Worm (Caenorhabditis elegans) whole organism, midembryonic: ENCODE results near the gene lgc-29.

Experiments
- T22C8.4 ChIP-seq: fragments of 200-800 bp; sonication (Bioruptor generic); IDR thresholded peaks from 2 replicates; pipeline ENCODE4 v1.3.6; 2022; ENCODE audit warnings: missing genetic modification characterization, missing compliant biosample characterization
- cog-1 ChIP-seq: sonication (generic microtip); optimal IDR thresholded peaks from 2 replicates; lab custom pipeline; 2016; ENCODE audit warnings: missing genetic modification characterization, missing compliant biosample characterization
- flt-1 ChIP-seq: fragments of 200-800 bp; sonication (Bioruptor generic); IDR thresholded peaks from 2 replicates; pipeline ENCODE4 v1.3.6; 2022; ENCODE audit warnings: missing genetic modification characterization, missing compliant biosample characterization
- klf-2 ChIP-seq: fragments of 200-800 bp; sonication (Bioruptor generic); conservative IDR thresholded peaks from 2 replicates; pipeline ENCODE4 v1.3.6; 2022; ENCODE audit warnings: missing genetic modification reagents, missing genetic modification characterization, missing compliant biosample characterization
- ref-1 ChIP-seq: fragments of 200-800 bp; sonication (Bioruptor generic); conservative IDR thresholded peaks from 2 replicates; pipeline ENCODE4 v1.3.6; 2022; ENCODE audit warnings: missing genetic modification reagents, missing genetic modification characterization, missing compliant biosample characterization
- tab-1 ChIP-seq: fragments of 200-800 bp; sonication (Bioruptor generic); IDR thresholded peaks from 2 replicates; pipeline ENCODE4 v1.3.6; 2022; ENCODE audit warnings: missing genetic modification characterization, missing compliant biosample characterization
- ztf-23 ChIP-seq: fragments of 200-800 bp; sonication (Bioruptor generic); IDR thresholded peaks from 2 replicates; pipeline ENCODE4 v1.3.6; 2022; ENCODE audit warnings: missing genetic modification reagents, missing genetic modification characterization, missing compliant biosample characterization
- ztf-29 ChIP-seq: fragments of 200-800 bp; sonication (Bioruptor generic); IDR thresholded peaks from 2 replicates; pipeline ENCODE4 v1.3.6; 2022; ENCODE audit warnings: missing genetic modification reagents, missing genetic modification characterization, missing compliant biosample characterization

ce11 chrV:4164504-4164959 is 25.7 kb downstream of the lgc-29 start, which contains the start of gene Y45G5AM.3:
- TF ChIP-seq flt-1 (GFP tag; lab: Robert Waterston, UW): no peak
- TF ChIP-seq klf-2 (GFP tag; lab: Robert Waterston, UW): no peak
- TF ChIP-seq ztf-29 (GFP tag; lab: Robert Waterston, UW): no peak
- no peak for TF ChIP-seq tab-1 (GFP tag; lab: Robert Waterston, UW)
- no peak for TF ChIP-seq ztf-23 (GFP tag; lab: Robert Waterston, UW)
- TF ChIP-seq T22C8.4 (GFP tag; lab: Robert Waterston, UW): no peak
- TF ChIP-seq ref-1: no peak
- TF ChIP-seq cog-1 (tag; lab: Kevin White, UChicago): no peak
